Fruit fly (Drosophila melanogaster) whole organism, prepupa: Measurements from ENCODE around the gene Mocs1.

Source experiments
- CG11762 ChIP-seq: fragments of 200-800 bp; sonication (Bioruptor generic); optimal IDR thresholded peaks from 3 replicates; lab custom pipeline; 2016; ENCODE audit warnings: missing biosample characterization, missing genetic modification characterization; ENCODE audit not compliant: insufficient read depth
- CG15336 ChIP-seq: fragments of 200-800 bp; sonication (Bioruptor generic); IDR thresholded peaks from 2 replicates; pipeline ENCODE4 v1.3.6; 2022; ENCODE audit warnings: missing biosample characterization, missing genetic modification characterization
- CG1621 ChIP-seq: fragments of 200-800 bp; sonication (Bioruptor generic); optimal IDR thresholded peaks from 3 replicates; lab custom pipeline; 2018; ENCODE audit warnings: missing biosample characterization, mild to moderate bottlenecking, missing genetic modification characterization
- CG16779 ChIP-seq: fragments of 200-800 bp; sonication (Bioruptor generic); optimal IDR thresholded peaks from 3 replicates; lab custom pipeline; 2017; ENCODE audit warnings: missing biosample characterization, mild to moderate bottlenecking, missing genetic modification characterization
- CG6854 ChIP-seq: fragments of 200-800 bp; sonication (Bioruptor generic); optimal IDR thresholded peaks from 2 replicates; lab custom pipeline; 2017; ENCODE audit warnings: missing biosample characterization, mild to moderate bottlenecking, missing genetic modification characterization
- Eip93F ChIP-seq: fragments of 200-800 bp; sonication (Bioruptor generic); optimal IDR thresholded peaks from 2 replicates; lab custom pipeline; 2016; ENCODE audit warnings: missing biosample characterization, mild to moderate bottlenecking, missing genetic modification characterization
- Ets96B ChIP-seq: fragments of 200-800 bp; optimal IDR thresholded peaks from 2 replicates; lab custom pipeline; 2019; ENCODE audit warnings: missing biosample characterization, mild to moderate bottlenecking, missing genetic modification characterization, moderate library complexity
- Hr39 ChIP-seq: fragments of 200-800 bp; sonication (Bioruptor generic); optimal IDR thresholded peaks from 2 replicates; lab custom pipeline; 2016; ENCODE audit warnings: missing biosample characterization, missing genetic modification characterization
- Met ChIP-seq: fragments of 200-800 bp; sonication (Bioruptor generic); optimal IDR thresholded peaks from 3 replicates; lab custom pipeline; 2016; ENCODE audit warnings: missing biosample characterization, missing genetic modification characterization
- Sox102F ChIP-seq: fragments of 200-800 bp; sonication (Bioruptor generic); optimal IDR thresholded peaks from 2 replicates; lab custom pipeline; 2016; ENCODE audit warnings: missing biosample characterization, mild to moderate bottlenecking, missing genetic modification characterization
- esn ChIP-seq: fragments of 200-800 bp; sonication (Bioruptor generic); optimal IDR thresholded peaks from 2 replicates; lab custom pipeline; 2016; ENCODE audit warnings: missing biosample characterization, mild to moderate bottlenecking, missing genetic modification characterization, moderate library complexity
- fd59A ChIP-seq: fragments of 200-800 bp; sonication (Bioruptor generic); optimal IDR thresholded peaks from 2 replicates; lab custom pipeline; 2017; ENCODE audit warnings: missing biosample characterization, mild to moderate bottlenecking, missing genetic modification characterization, missing genetic modification reagents
- pdm3 ChIP-seq: fragments of 200-800 bp; sonication (Bioruptor generic); optimal IDR thresholded peaks from 3 replicates; lab custom pipeline; 2016; ENCODE audit warnings: missing biosample characterization, missing genetic modification characterization
- salr ChIP-seq, 2 experiments: fragments of 200-800 bp; sonication (Bioruptor generic); optimal IDR thresholded peaks; 3 replicates each; lab custom pipeline; 2016 to 2018; ENCODE audit warnings: missing biosample characterization in 2 of 2, missing genetic modification characterization in 2 of 2, mild to moderate bottlenecking in 1 of 2

- no peak for TF ChIP-seq CG16779 (tag; lab: Kevin White, UChicago)
- TF ChIP-seq Eip93F = no peak
- TF ChIP-seq esn = no peak
- TF ChIP-seq pdm3 (GFP tag; lab: Kevin White, UChicago) = no peak
- no peak for TF ChIP-seq CG6854
- no peak for TF ChIP-seq salr (GFP tag; optimal IDR thresholded peaks at IDR 0.05; lab: Kevin White, UChicago)
- TF ChIP-seq Hr39 (GFP tag; lab: Kevin White, UChicago) = no peak
- no peak for TF ChIP-seq CG15336 (GFP tag; lab: Robert Waterston, UW)
- no peak for TF ChIP-seq Sox102F
- TF ChIP-seq Ets96B (tag; lab: Kevin White, UChicago) = no peak
- no peak for TF ChIP-seq Met
- TF ChIP-seq fd59A (GFP tag; lab: Kevin White, UChicago) = no peak
- no peak for TF ChIP-seq CG1621 (tag; lab: Kevin White, UChicago)
- no peak for TF ChIP-seq CG11762 (GFP tag; lab: Kevin White, UChicago)
Observed at dm6 chr3L:11119901-11120418, 49.6 kb downstream of the Mocs1 start.
